Worm (Caenorhabditis elegans): ENCODE results near the gene F14D2.5.

- TF ChIP-seq daf-12 (tag; optimal IDR thresholded peaks at IDR 0.05) (no peak), pha-4 (tag; optimal IDR thresholded peaks at IDR 0.05) (no peak), elt-3 (tag; optimal IDR thresholded peaks at IDR 0.05) (no peak), unc-62 (GFP tag; optimal IDR thresholded peaks at IDR 0.05) (no peak), elt-2 (tag; optimal IDR thresholded peaks at IDR 0.05) (no peak)
Measured at ce11 chrII:3373875-3374274, 33.5 kb downstream of the F14D2.5 start.
